Fruit fly (Drosophila melanogaster): ENCODE data around the gene CG13114.
A peak's percentile ranks its signal among the peaks of the same experiment; 100 is the strongest.

The CG13114 gene

DNA sequence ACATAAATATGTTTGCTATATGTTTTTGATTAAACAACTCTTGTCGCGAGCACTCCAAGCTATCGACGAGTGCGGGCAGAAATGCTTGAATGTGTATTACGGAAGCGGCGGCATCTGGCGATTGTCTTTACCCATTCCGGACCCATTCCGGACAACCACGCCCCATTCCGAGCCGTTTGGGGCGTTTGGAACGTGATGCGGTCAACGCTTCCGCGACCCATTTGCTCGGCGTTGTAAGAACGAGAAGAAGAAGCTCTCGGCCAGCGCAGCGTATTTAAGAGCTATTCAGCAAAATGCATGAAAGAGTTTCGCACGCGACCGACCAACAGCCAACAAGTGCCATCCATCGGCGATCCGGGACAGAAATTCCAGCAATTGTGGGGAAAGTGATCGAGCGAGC lies at the start of gene CG13114:
TSS of gene CG13114 (plus strand) at position 301 of the 400 bp plus-strand sequence.
- TF ChIP-seq Crg-1 (GFP tag; optimal IDR thresholded peaks at IDR 0.05) (no peak), CG14711 (tag; optimal IDR thresholded peaks at IDR 0.05) (no peak), tj (GFP tag; optimal IDR thresholded peaks at IDR 0.05) (peak; percentile 88), cic (GFP tag; optimal IDR thresholded peaks at IDR 0.05) (no peak), Mnt (GFP tag; optimal IDR thresholded peaks at IDR 0.05) (no peak), cnc (optimal IDR thresholded peaks at IDR 0.05) (no peak), bab1 (GFP tag; optimal IDR thresholded peaks at IDR 0.05) (peak; percentile 41), kay (GFP tag; ENCODE audit: borderline replicate concordance) (no peak), CG1620 (GFP tag; optimal IDR thresholded peaks at IDR 0.05) (no peak)

- no peak for TF ChIP-seq tj (GFP tag; optimal IDR thresholded peaks at IDR 0.05)
- no peak for TF ChIP-seq CG7045 (GFP tag; optimal IDR thresholded peaks at IDR 0.05)
- TF ChIP-seq CG7101 (tag; optimal IDR thresholded peaks at IDR 0.05) = no peak
- TF ChIP-seq Clk (GFP tag; optimal IDR thresholded peaks at IDR 0.05) = no peak
- no peak for TF ChIP-seq cnc (optimal IDR thresholded peaks at IDR 0.05)
Observed at dm6 chr2L:9495870-9496269, 49.7 kb upstream of the CG13114 start.

DNA sequence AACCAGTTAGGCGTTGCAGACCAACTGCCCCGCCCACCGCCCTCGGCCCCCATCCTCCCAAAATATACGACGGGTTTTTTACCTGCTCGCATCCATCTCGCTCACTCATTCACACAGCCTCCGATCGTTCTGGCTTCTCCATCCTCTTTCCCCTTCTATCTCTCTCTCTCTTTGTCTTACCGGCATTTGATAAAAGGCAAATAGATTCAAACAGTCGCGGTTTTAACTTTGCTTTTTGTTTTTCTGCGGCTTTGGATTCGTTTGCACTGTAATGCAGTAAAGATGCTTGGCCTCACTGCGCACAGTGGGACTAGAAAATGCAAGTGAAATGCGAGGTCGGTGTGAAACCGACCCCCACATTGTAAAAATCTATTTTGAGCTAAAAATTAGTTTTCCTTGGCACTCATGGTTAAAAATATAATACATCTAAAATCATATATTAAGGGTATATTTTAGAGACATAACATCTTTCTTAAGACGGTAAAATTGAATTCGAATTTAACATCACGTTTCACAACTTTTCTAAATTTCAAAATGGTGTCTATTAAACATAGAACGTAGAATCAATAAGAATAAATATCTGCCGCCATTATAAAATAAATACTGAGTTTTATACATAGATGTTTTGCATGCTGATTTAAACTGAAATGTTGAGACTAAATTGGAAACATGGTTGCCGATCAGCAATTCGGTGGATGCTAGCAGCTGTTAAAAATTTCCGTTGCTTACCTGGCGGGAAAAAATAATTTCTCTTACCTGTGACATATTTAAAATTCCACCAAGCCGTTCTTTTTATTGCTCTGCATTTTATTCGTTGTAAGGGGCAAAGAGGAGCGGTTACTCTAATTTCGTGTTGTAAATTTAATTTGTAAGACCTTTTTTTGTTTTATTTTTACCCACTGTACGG lies 49.0 kb upstream of the CG13114 start:
- TF ChIP-seq Hr96 (GFP tag; optimal IDR thresholded peaks at IDR 0.05) (no peak), CG5204 (GFP tag; optimal IDR thresholded peaks at IDR 0.05) (peak; percentile 9), pad (GFP tag; optimal IDR thresholded peaks at IDR 0.05) (peak; percentile 53), Crg-1 (GFP tag; optimal IDR thresholded peaks at IDR 0.05) (no peak), kay (GFP tag; ENCODE audit: borderline replicate concordance) (peak; percentile 71), cic (GFP tag; optimal IDR thresholded peaks at IDR 0.05) (no peak), bab1 (GFP tag; optimal IDR thresholded peaks at IDR 0.05) (peak; percentile 33), tj (GFP tag; optimal IDR thresholded peaks at IDR 0.05) (no peak), CG33017 (tag; optimal IDR thresholded peaks at IDR 0.05) (no peak), ovo (GFP tag; optimal IDR thresholded peaks at IDR 0.05) (peak; percentile 19), toe (GFP tag; optimal IDR thresholded peaks at IDR 0.05) (peak; percentile 38)

DNA sequence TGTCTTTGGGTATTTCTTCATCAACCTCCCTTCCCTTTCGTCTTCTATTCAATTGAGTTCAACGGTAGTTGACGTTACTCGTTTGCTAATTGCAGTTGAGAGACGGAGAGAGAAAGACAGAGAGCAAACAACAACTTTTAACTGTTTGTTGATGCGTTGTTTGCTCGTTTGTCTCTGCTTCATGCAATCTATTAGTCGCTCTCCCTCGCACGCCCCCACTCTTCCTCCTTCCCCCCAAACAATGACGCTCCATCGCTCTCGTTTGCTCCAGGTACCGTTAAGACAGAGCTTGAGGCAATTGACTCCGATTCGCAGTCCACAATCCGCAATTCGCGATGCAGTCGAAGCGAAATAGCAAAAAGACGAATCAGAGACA lies 48.3 kb upstream of the CG13114 start:
- TF ChIP-seq CG7045 (GFP tag; optimal IDR thresholded peaks at IDR 0.05) (no peak), Mnt (GFP tag; optimal IDR thresholded peaks at IDR 0.05) (no peak), tj (GFP tag; optimal IDR thresholded peaks at IDR 0.05) (no peak), Crg-1 (GFP tag; optimal IDR thresholded peaks at IDR 0.05) (no peak), bab1 (GFP tag; optimal IDR thresholded peaks at IDR 0.05) (no peak), CG14711 (tag; optimal IDR thresholded peaks at IDR 0.05) (no peak), CG11617 (GFP tag; optimal IDR thresholded peaks at IDR 0.05) (no peak), Hr96 (GFP tag; optimal IDR thresholded peaks at IDR 0.05) (no peak), CG5204 (GFP tag; optimal IDR thresholded peaks at IDR 0.05) (no peak), CG7101 (tag; optimal IDR thresholded peaks at IDR 0.05) (peak; percentile 0), CG1620 (GFP tag; optimal IDR thresholded peaks at IDR 0.05) (peak; percentile 13), ovo (GFP tag; optimal IDR thresholded peaks at IDR 0.05) (peak; percentile 94), cic (GFP tag; optimal IDR thresholded peaks at IDR 0.05) (peak; percentile 64), kay (GFP tag; ENCODE audit: borderline replicate concordance) (no peak), toe (GFP tag; optimal IDR thresholded peaks at IDR 0.05) (no peak), pad (GFP tag; optimal IDR thresholded peaks at IDR 0.05) (peak; percentile 98), CG33017 (tag; optimal IDR thresholded peaks at IDR 0.05) (no peak), CG12768 (GFP tag; optimal IDR thresholded peaks at IDR 0.05) (peak; percentile 52), Clk (GFP tag; optimal IDR thresholded peaks at IDR 0.05) (no peak), cnc (optimal IDR thresholded peaks at IDR 0.05) (no peak)

dm6 chr2L:9498185-9498984 lies 47.2 kb upstream of the CG13114 start:
- TF ChIP-seq CG7101 (tag; optimal IDR thresholded peaks at IDR 0.05) = peak; percentile 55
- peak; percentile 90 for TF ChIP-seq bab1 (GFP tag; optimal IDR thresholded peaks at IDR 0.05)
- no peak for TF ChIP-seq tj (GFP tag; optimal IDR thresholded peaks at IDR 0.05)
- no peak for TF ChIP-seq cnc (optimal IDR thresholded peaks at IDR 0.05)
- no peak for TF ChIP-seq CG5204 (GFP tag; optimal IDR thresholded peaks at IDR 0.05)
- peak; percentile 17 for TF ChIP-seq CG11617 (GFP tag; optimal IDR thresholded peaks at IDR 0.05)
- peak; percentile 42 for TF ChIP-seq Mnt (GFP tag; optimal IDR thresholded peaks at IDR 0.05)
- no peak for TF ChIP-seq pad (GFP tag; optimal IDR thresholded peaks at IDR 0.05)
- no peak for TF ChIP-seq CG1620 (GFP tag; optimal IDR thresholded peaks at IDR 0.05)
- TF ChIP-seq Clk (GFP tag; optimal IDR thresholded peaks at IDR 0.05) = no peak
- TF ChIP-seq Hr96 (GFP tag; optimal IDR thresholded peaks at IDR 0.05) = no peak
- no peak for TF ChIP-seq Crg-1 (GFP tag; optimal IDR thresholded peaks at IDR 0.05)
- peak; percentile 60 for TF ChIP-seq CG14711 (tag; optimal IDR thresholded peaks at IDR 0.05)
- TF ChIP-seq toe (GFP tag; optimal IDR thresholded peaks at IDR 0.05) = no peak
- peak; percentile 85 for TF ChIP-seq cic (GFP tag; optimal IDR thresholded peaks at IDR 0.05)
- no peak for TF ChIP-seq ovo (GFP tag; optimal IDR thresholded peaks at IDR 0.05)
- no peak for TF ChIP-seq CG7045 (GFP tag; optimal IDR thresholded peaks at IDR 0.05)
- peak; percentile 91 for TF ChIP-seq kay (GFP tag; ENCODE audit: borderline replicate concordance)
- TF ChIP-seq CG33017 (tag; optimal IDR thresholded peaks at IDR 0.05) = no peak
- TF ChIP-seq CG12768 (GFP tag; optimal IDR thresholded peaks at IDR 0.05) = no peak

- TF ChIP-seq cic (GFP tag; optimal IDR thresholded peaks at IDR 0.05) (no peak), CG7045 (GFP tag; optimal IDR thresholded peaks at IDR 0.05) (no peak), CG12768 (GFP tag; optimal IDR thresholded peaks at IDR 0.05) (no peak), Crg-1 (GFP tag; optimal IDR thresholded peaks at IDR 0.05) (no peak), CG5204 (GFP tag; optimal IDR thresholded peaks at IDR 0.05) (no peak), pad (GFP tag; optimal IDR thresholded peaks at IDR 0.05) (no peak), Mnt (GFP tag; optimal IDR thresholded peaks at IDR 0.05) (no peak), Hr96 (GFP tag; optimal IDR thresholded peaks at IDR 0.05) (no peak), CG11617 (GFP tag; optimal IDR thresholded peaks at IDR 0.05) (no peak), kay (GFP tag; ENCODE audit: borderline replicate concordance) (no peak), CG1620 (GFP tag; optimal IDR thresholded peaks at IDR 0.05) (no peak), CG14711 (tag; optimal IDR thresholded peaks at IDR 0.05) (no peak), toe (GFP tag; optimal IDR thresholded peaks at IDR 0.05) (no peak), Clk (GFP tag; optimal IDR thresholded peaks at IDR 0.05) (no peak), bab1 (GFP tag; optimal IDR thresholded peaks at IDR 0.05) (no peak), cnc (optimal IDR thresholded peaks at IDR 0.05) (no peak)
Observed at dm6 chr2L:9498985-9499249, 46.7 kb upstream of the CG13114 start.

Data from whole organism, adult.